Worm (Caenorhabditis elegans) whole organism, early embryonic: ENCODE measurements around the gene coh-3.

Source experiments
- B0310.2 ChIP-seq: sonication (generic microtip); optimal IDR thresholded peaks from 2 replicates; lab custom pipeline; 2016; ENCODE audit warnings: mild to moderate bottlenecking, missing genetic modification characterization, missing compliant biosample characterization
- ama-1 ChIP-seq: fragments of 150-350 bp; optimal IDR thresholded peaks from 2 replicates; lab custom pipeline; 2014
- ceh-13 ChIP-seq: fragments of 200-800 bp; sonication (Bioruptor generic); optimal IDR thresholded peaks from 2 replicates; lab custom pipeline; 2018; ENCODE audit warnings: mild to moderate bottlenecking, missing genetic modification characterization, missing compliant biosample characterization
- ets-7 ChIP-seq: sonication (generic microtip); optimal IDR thresholded peaks from 2 replicates; lab custom pipeline; 2016; ENCODE audit warnings: missing genotype, missing genetic modification characterization, missing compliant biosample characterization
- flt-1 ChIP-seq: fragments of 200-800 bp; sonication (Bioruptor generic); IDR thresholded peaks from 2 replicates; pipeline ENCODE4 v1.3.6; 2022; ENCODE audit warnings: missing genetic modification characterization, missing compliant biosample characterization
- hmg-4 ChIP-seq: fragments of 200-800 bp; sonication (Bioruptor generic); optimal IDR thresholded peaks from 2 replicates; lab custom pipeline; 2018; ENCODE audit warnings: mild to moderate bottlenecking, missing genetic modification characterization, missing compliant biosample characterization
- sea-1 ChIP-seq: fragments of 200-800 bp; sonication (Bioruptor generic); conservative IDR thresholded peaks from 2 replicates; pipeline ENCODE4 v1.3.6; 2022; ENCODE audit warnings: missing genetic modification characterization, missing compliant biosample characterization
- tbx-11 ChIP-seq: fragments of 200-800 bp; sonication (Bioruptor generic); IDR thresholded peaks from 2 replicates; pipeline ENCODE4 v1.3.6; 2022; ENCODE audit warnings: missing genetic modification characterization, missing compliant biosample characterization
- tbx-37 ChIP-seq: fragments of 200-800 bp; sonication (Bioruptor generic); conservative IDR thresholded peaks from 2 replicates; pipeline ENCODE4 v1.3.6; 2022; ENCODE audit warnings: missing genetic modification reagents, missing genetic modification characterization, missing compliant biosample characterization
- tra-4 ChIP-seq: sonication (generic microtip); optimal IDR thresholded peaks from 2 replicates; lab custom pipeline; 2017; ENCODE audit warnings: missing genetic modification characterization, missing compliant biosample characterization

DNA sequence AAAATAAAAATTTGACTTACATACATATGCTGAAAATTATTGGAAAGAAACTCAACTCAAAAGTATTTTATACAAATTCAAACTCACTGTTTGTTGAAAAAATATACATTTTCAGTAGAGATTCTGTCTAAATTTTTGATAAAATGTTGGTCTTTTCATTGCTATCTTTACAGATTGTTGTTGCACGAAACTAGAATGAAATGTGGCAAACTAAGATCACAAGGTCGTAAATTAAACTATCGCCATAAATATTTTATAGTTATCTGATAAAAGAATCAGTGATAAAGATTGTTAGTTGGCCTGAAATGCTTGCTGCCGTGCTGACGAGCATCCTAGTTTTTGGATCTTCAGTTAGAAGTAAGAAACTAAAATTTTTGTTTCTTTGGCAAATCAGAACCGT is 21.8 kb downstream of the coh-3 start, which contains the start of gene clec-55:
- TF ChIP-seq sea-1 (GFP tag; lab: Robert Waterston, UW), result no peak
- no peak for TF ChIP-seq ama-1
- TF ChIP-seq flt-1 (GFP tag; lab: Robert Waterston, UW), result no peak
- no peak for TF ChIP-seq tbx-11 (GFP tag; lab: Robert Waterston, UW)
- TF ChIP-seq ceh-13 (GFP tag; lab: Kevin White, UChicago), result no peak
- TF ChIP-seq hmg-4, result no peak
- TF ChIP-seq B0310.2 (tag; lab: Kevin White, UChicago), result no peak
- TF ChIP-seq tbx-37 (GFP tag; lab: Robert Waterston, UW), result no peak
- TF ChIP-seq ets-7 (tag; lab: Kevin White, UChicago), result no peak
- no peak for TF ChIP-seq tra-4 (tag; lab: Kevin White, UChicago)
